Fruit fly (Drosophila melanogaster): ENCODE measurements around the gene Orct2.

- TF ChIP-seq psq (optimal IDR thresholded peaks at IDR 0.05) (no peak), EcR (GFP tag; optimal IDR thresholded peaks at IDR 0.05) (no peak)
These were observed 21.5 kb downstream of the Orct2 start, which contains the start of gene CG5715 for dm6 chr3R:24294299-24294698.
